Fruit fly (Drosophila melanogaster): ENCODE results near the gene CG32579.

Gene CG32579

DNA sequence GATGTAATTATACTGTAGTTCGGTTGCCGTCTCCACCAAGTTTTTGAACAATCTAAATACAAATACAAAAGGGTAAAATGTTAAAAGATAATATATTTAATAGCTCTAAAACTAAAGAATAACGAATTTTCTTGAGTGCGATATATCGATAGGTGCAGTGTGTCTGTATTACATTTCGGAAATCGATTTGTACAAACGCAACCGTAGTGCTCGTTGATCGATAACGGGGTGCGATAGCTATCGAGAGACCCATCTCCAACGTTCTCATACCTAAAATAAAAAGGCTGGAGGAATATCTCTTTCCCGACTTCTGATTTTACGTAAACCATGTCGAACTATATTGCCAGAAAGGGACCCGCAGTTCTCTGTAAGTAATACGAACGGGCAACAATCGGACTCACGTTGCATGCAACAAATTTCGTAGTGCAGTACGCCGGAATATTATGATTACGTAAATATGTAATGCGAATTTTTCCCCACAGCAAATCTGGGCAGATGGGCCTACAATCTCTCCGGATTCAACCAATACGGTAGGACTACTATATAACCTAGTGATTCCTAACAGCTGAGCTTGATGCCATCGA lies 36.9 kb upstream of the CG32579 start, which contains the start of gene UQCR-14 (continued):
- TF ChIP-seq CG2202 (tag; optimal IDR thresholded peaks at IDR 0.05) (no peak), ATbp (GFP tag; optimal IDR thresholded peaks at IDR 0.05) (no peak), H15 (GFP tag; IDR thresholded peaks at IDR 0.05) (no peak), Xbp1 (GFP tag; optimal IDR thresholded peaks at IDR 0.05) (peak; percentile 45), Awh (GFP tag; IDR thresholded peaks at IDR 0.05) (no peak), h (optimal IDR thresholded peaks at IDR 0.05) (no peak), CG16863 (GFP tag; optimal IDR thresholded peaks at IDR 0.05) (no peak), CG18011 (GFP tag; optimal IDR thresholded peaks at IDR 0.05) (no peak), CG12391 (tag; optimal IDR thresholded peaks at IDR 0.05) (peak; percentile 53), trem (tag; optimal IDR thresholded peaks at IDR 0.05) (peak; percentile 71), CG11085 (GFP tag; IDR thresholded peaks at IDR 0.05) (no peak), HLH4C (GFP tag; IDR thresholded peaks at IDR 0.05; ENCODE audit: partially characterized antibody) (peak; percentile 96), Sin3A (optimal IDR thresholded peaks at IDR 0.05) (peak; percentile 28), ase (GFP tag; IDR thresholded peaks at IDR 0.05) (0 out of 3 replicates have a peak, but pooled peaks have one; percentile 27), fu2 (GFP tag; optimal IDR thresholded peaks at IDR 0.05) (peak; percentile 4), Lim3 (GFP tag; IDR thresholded peaks at IDR 0.05) (no peak), CG2129 (GFP tag; IDR thresholded peaks at IDR 0.05; ENCODE audit: partially characterized antibody) (peak; percentile 90), bowl (GFP tag; IDR thresholded peaks at IDR 0.05) (no peak), CG8089 (GFP tag; optimal IDR thresholded peaks at IDR 0.05) (no peak), CG4617 (GFP tag; optimal IDR thresholded peaks at IDR 0.05; ENCODE audit: borderline replicate concordance) (peak; percentile 57), CG7556 (GFP tag; optimal IDR thresholded peaks at IDR 0.05) (no peak), Bgb (GFP tag; IDR thresholded peaks at IDR 0.05; ENCODE audit: partially characterized antibody) (peak; percentile 99), gfzf (GFP tag; optimal IDR thresholded peaks at IDR 0.05) (peak; percentile 53), CG18764 (GFP tag; optimal IDR thresholded peaks at IDR 0.05) (peak; percentile 12), Ets97D (GFP tag; optimal IDR thresholded peaks at IDR 0.05) (peak; percentile 86), CG9932 (GFP tag; IDR thresholded peaks at IDR 0.05) (peak; percentile 74), zfh2 (GFP tag; optimal IDR thresholded peaks at IDR 0.05) (peak; percentile 4), CG33213 (GFP tag; optimal IDR thresholded peaks at IDR 0.05) (peak; percentile 19), run (tag; optimal IDR thresholded peaks at IDR 0.05) (no peak), CG11695 (GFP tag; IDR thresholded peaks at IDR 0.05) (no peak), Tbp (GFP tag; optimal IDR thresholded peaks at IDR 0.05) (no peak), pb (GFP tag; optimal IDR thresholded peaks at IDR 0.05) (no peak), ranshi (GFP tag; IDR thresholded peaks at IDR 0.05) (0 out of 2 replicates have a peak, but pooled peaks have one; percentile 27), CG15269 (tag; optimal IDR thresholded peaks at IDR 0.05) (peak; percentile 10), hkb (optimal IDR thresholded peaks at IDR 0.05) (no peak), hkb (GFP tag; IDR thresholded peaks at IDR 0.05) (peak; percentile 18; the same call in 1 of the 2 replicates), crc (GFP tag; optimal IDR thresholded peaks at IDR 0.05) (no peak), B-H1 (GFP tag; IDR thresholded peaks at IDR 0.05) (no peak), Scr (GFP tag; IDR thresholded peaks at IDR 0.05; ENCODE audit: partially characterized antibody) (peak; percentile 95), jing (GFP tag; optimal IDR thresholded peaks at IDR 0.05) (no peak), rib (GFP tag; IDR thresholded peaks at IDR 0.05) (peak; percentile 44; the same call in 1 of the 2 replicates), danr (GFP tag; IDR thresholded peaks at IDR 0.05) (no peak), nerfin-1 (tag; optimal IDR thresholded peaks at IDR 0.05) (no peak), CG11456 (GFP tag; IDR thresholded peaks at IDR 0.05) (peak; percentile 49; the same call in 1 of the 3 replicates), phol (tag; optimal IDR thresholded peaks at IDR 0.05) (peak; percentile 39), Dip3 (GFP tag; optimal IDR thresholded peaks at IDR 0.05) (no peak), CG14860 (GFP tag; IDR thresholded peaks at IDR 0.05; ENCODE audit: partially characterized antibody) (peak; percentile 96), dimm (GFP tag; IDR thresholded peaks at IDR 0.05) (no peak), CG9437 (GFP tag; optimal IDR thresholded peaks at IDR 0.05) (peak; percentile 32), Ptx1 (GFP tag; IDR thresholded peaks at IDR 0.05) (no peak), chinmo (GFP tag; IDR thresholded peaks at IDR 0.05; ENCODE audit: partially characterized antibody) (peak; percentile 98)
